Worm (Caenorhabditis elegans): ENCODE data around the gene Y61A9LA.3.

Y61A9LA.3 gene

DNA sequence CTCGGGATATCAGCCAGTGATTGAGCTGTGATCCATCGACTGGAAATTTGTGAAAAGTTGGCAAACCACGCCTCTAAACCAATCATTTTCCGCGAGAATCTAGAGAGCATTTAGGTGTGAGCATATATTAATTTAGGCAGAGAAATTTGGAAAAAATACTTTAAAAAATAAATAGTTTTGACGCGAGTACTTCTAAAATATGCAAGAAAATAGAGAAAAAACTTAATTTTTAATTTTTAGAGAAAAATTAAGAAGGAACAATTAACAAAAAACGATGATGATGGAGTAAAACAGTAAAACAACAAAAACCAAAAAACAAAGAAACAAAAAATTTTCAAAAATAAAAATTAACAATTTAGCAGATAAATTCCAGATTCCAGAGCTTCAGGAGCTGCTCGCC is 35.9 kb downstream of the Y61A9LA.3 start, which contains the start of gene txt-6:
Gene txt-6 (minus strand): TSS at position 101 of the 400 bp plus-strand sequence.
- no peak for TF ChIP-seq nhr-28 (tag; optimal IDR thresholded peaks at IDR 0.05)
- no peak for TF ChIP-seq nhr-19 (GFP tag; conservative IDR thresholded peaks at IDR 0.05)
- no peak for TF ChIP-seq ama-1 (optimal IDR thresholded peaks at IDR 0.05)
- no peak for TF ChIP-seq fkh-10 (GFP tag; optimal IDR thresholded peaks at IDR 0.05)
- no peak for TF ChIP-seq unc-30 (tag; optimal IDR thresholded peaks at IDR 0.05)
- no peak for TF ChIP-seq dsc-1 (tag; optimal IDR thresholded peaks at IDR 0.05)
- TF ChIP-seq lin-13 (GFP tag; optimal IDR thresholded peaks at IDR 0.05) = no peak

DNA sequence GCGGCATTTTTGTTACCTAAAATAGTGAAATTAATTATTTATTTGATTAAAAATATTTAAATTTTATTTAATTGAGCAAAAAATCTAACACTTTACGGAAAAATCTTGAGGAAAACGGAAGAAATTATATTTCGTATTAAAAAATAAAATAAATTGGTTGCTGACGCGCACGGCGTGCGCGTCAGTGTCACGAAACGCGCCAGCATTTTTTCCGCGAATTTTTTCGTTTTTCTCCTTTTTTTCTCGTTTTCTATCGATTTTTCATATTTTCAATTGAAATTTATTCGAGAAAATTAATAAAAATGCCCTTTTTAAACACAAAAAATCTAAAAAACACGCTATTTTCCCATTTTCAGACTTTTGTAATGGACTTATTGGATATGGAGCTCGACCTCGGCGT is 44.9 kb downstream of the Y61A9LA.3 start, which contains the start of the genes Y61A9LA.10 and F54D11.4:
Gene Y61A9LA.10 (minus strand): TSS at position 16 of the 400 bp plus-strand sequence.
Gene F54D11.4 (plus strand): TSS at position 350 of the 400 bp plus-strand sequence.
- TF ChIP-seq dsc-1 (tag; optimal IDR thresholded peaks at IDR 0.05) = peak; percentile 66
- peak; percentile 59 for TF ChIP-seq nhr-20 (tag; optimal IDR thresholded peaks at IDR 0.05)
- no peak for TF ChIP-seq unc-62 (GFP tag; optimal IDR thresholded peaks at IDR 0.05)
- TF ChIP-seq ceh-63 (GFP tag; optimal IDR thresholded peaks at IDR 0.05) = no peak
- no peak for TF ChIP-seq ets-5 (GFP tag; IDR thresholded peaks at IDR 0.05)
- TF ChIP-seq lsy-2 (tag; optimal IDR thresholded peaks at IDR 0.05) = peak; percentile 70 to 78
- peak; percentile 5 for TF ChIP-seq F16B12.6 (tag; optimal IDR thresholded peaks at IDR 0.05)
- TF ChIP-seq hpl-2 (GFP tag; optimal IDR thresholded peaks at IDR 0.05) = peak; percentile 15
- TF ChIP-seq grh-1 (GFP tag; IDR thresholded peaks at IDR 0.05) = 0 out of 2 replicates have a peak, but pooled peaks have one; percentile 9
- TF ChIP-seq mep-1 (tag; optimal IDR thresholded peaks at IDR 0.05) = peak; percentile 84
- TF ChIP-seq lin-15B (tag; optimal IDR thresholded peaks at IDR 0.05) = peak; percentile 36
- TF ChIP-seq lin-35 (GFP tag; optimal IDR thresholded peaks at IDR 0.05) = peak; percentile 54 to 75
- TF ChIP-seq irx-1 (tag; optimal IDR thresholded peaks at IDR 0.05) = peak; percentile 58
- peak; percentile 74 for TF ChIP-seq xbp-1 (tag; optimal IDR thresholded peaks at IDR 0.05)
- no peak for TF ChIP-seq efl-3 (GFP tag; optimal IDR thresholded peaks at IDR 0.05)
- TF ChIP-seq nhr-71 (tag; optimal IDR thresholded peaks at IDR 0.05) = peak; percentile 79
- TF ChIP-seq egl-13 (tag; optimal IDR thresholded peaks at IDR 0.05) = peak; percentile 48
- no peak for TF ChIP-seq aly-2 (tag; optimal IDR thresholded peaks at IDR 0.05)
- TF ChIP-seq C04F5.9 (tag; optimal IDR thresholded peaks at IDR 0.05) = no peak
- TF ChIP-seq nhr-47 (tag; optimal IDR thresholded peaks at IDR 0.05) = peak; percentile 80
- TF ChIP-seq unc-98 (GFP tag; IDR thresholded peaks at IDR 0.05) = no peak
- TF ChIP-seq lin-39 (tag; optimal IDR thresholded peaks at IDR 0.05) = peak; percentile 32
- TF ChIP-seq unc-86 (tag; optimal IDR thresholded peaks at IDR 0.05) = peak; percentile 40
- TF ChIP-seq ztf-11 (tag; optimal IDR thresholded peaks at IDR 0.05) = no peak
- TF ChIP-seq ceh-90 (tag; optimal IDR thresholded peaks at IDR 0.05) = no peak
- TF ChIP-seq fkh-10 (GFP tag; optimal IDR thresholded peaks at IDR 0.05) = no peak
- TF ChIP-seq dpl-1 (GFP tag; optimal IDR thresholded peaks at IDR 0.05) = peak; percentile 53 to 73 (median 66)
- TF ChIP-seq C16A3.4 (tag; optimal IDR thresholded peaks at IDR 0.05) = peak; percentile 39
- TF ChIP-seq elt-3 (tag; optimal IDR thresholded peaks at IDR 0.05) = peak in 1 of 6 experiments; percentile 43
- TF ChIP-seq blmp-1 (tag; optimal IDR thresholded peaks at IDR 0.05) = peak; percentile 39
- TF ChIP-seq ceh-82 (tag; optimal IDR thresholded peaks at IDR 0.05) = peak; percentile 34 to 52 (median 35)
- peak; percentile 11 for TF ChIP-seq fos-1 (tag; optimal IDR thresholded peaks at IDR 0.05)
- TF ChIP-seq nhr-11 (tag; optimal IDR thresholded peaks at IDR 0.05) = no peak
- TF ChIP-seq rnt-1 (tag; optimal IDR thresholded peaks at IDR 0.05) = no peak
- peak; percentile 67 for TF ChIP-seq swsn-7 (tag; optimal IDR thresholded peaks at IDR 0.05)
- peak; percentile 24 for TF ChIP-seq sox-4 (tag; optimal IDR thresholded peaks at IDR 0.05)
- TF ChIP-seq nhr-85 (tag) = peak; percentile 79
- peak; percentile 19; the same call in 1 of the 2 replicates for TF ChIP-seq isw-1 (GFP tag; IDR thresholded peaks at IDR 0.05)
- peak; percentile 63 for TF ChIP-seq snu-23 (GFP tag; optimal IDR thresholded peaks at IDR 0.05)
- no peak for TF ChIP-seq ztf-4 (tag; optimal IDR thresholded peaks at IDR 0.05)
- peak; percentile 61 for TF ChIP-seq tbx-2 (tag; optimal IDR thresholded peaks at IDR 0.05)
- TF ChIP-seq snpc-4 (tag; optimal IDR thresholded peaks at IDR 0.05) = peak; percentile 13
- TF ChIP-seq pax-3 (tag; optimal IDR thresholded peaks at IDR 0.05) = no peak
- TF ChIP-seq aha-1 (tag; optimal IDR thresholded peaks at IDR 0.05) = no peak
- no peak for TF ChIP-seq sup-37 (GFP tag; optimal IDR thresholded peaks at IDR 0.05)
- TF ChIP-seq skn-1 (tag; optimal IDR thresholded peaks at IDR 0.05) = peak; percentile 54
- no peak for TF ChIP-seq fkh-8 (tag; optimal IDR thresholded peaks at IDR 0.05)
- TF ChIP-seq jun-1 (tag; optimal IDR thresholded peaks at IDR 0.05) = no peak
